Worm (Caenorhabditis elegans): ENCODE measurements around the gene F40F12.3.

- TF ChIP-seq zag-1 (tag; optimal IDR thresholded peaks at IDR 0.05) (no peak), grh-1 (GFP tag; IDR thresholded peaks at IDR 0.05) (no peak), pag-3 (tag; optimal IDR thresholded peaks at IDR 0.05; ENCODE audit: borderline replicate concordance, insufficient read depth) (no peak), nhr-12 (tag; optimal IDR thresholded peaks at IDR 0.05) (no peak), ces-1 (GFP tag; optimal IDR thresholded peaks at IDR 0.05) (no peak), ama-1 (optimal IDR thresholded peaks at IDR 0.05) (no peak), dpl-1 (GFP tag; optimal IDR thresholded peaks at IDR 0.05) (no peak), nhr-84 (tag; optimal IDR thresholded peaks at IDR 0.05) (no peak), nhr-76 (tag; optimal IDR thresholded peaks at IDR 0.05) (no peak)
Measured at ce11 chrIII:9944723-9945122, 24.1 kb upstream of the F40F12.3 start, which contains the start of gene gln-2.
